Worm (Caenorhabditis elegans): ENCODE data around the gene npr-42.

Gene npr-42

ce11 chrII:4228112-4228770 is 47.8 kb upstream of the npr-42 start:
- 0 out of 2 replicates have a peak, but pooled peaks have one; percentile 25 for TF ChIP-seq aptf-3 (GFP tag; IDR thresholded peaks at IDR 0.05)
- no peak for TF ChIP-seq C17E4.6 (GFP tag; IDR thresholded peaks at IDR 0.05)
- TF ChIP-seq bed-2 (GFP tag; IDR thresholded peaks at IDR 0.05), result no peak
- TF ChIP-seq attf-6 (GFP tag; IDR thresholded peaks at IDR 0.05), result no peak
- no peak for TF ChIP-seq lin-35 (GFP tag; optimal IDR thresholded peaks at IDR 0.05)
- TF ChIP-seq cebp-1 (GFP tag; IDR thresholded peaks at IDR 0.05), result no peak
- TF ChIP-seq cebp-1 (tag; optimal IDR thresholded peaks at IDR 0.05), result peak; percentile 4
- peak; percentile 49; the same call in 1 of the 2 replicates for TF ChIP-seq hsf-1 (GFP tag; IDR thresholded peaks at IDR 0.05)
- no peak for TF ChIP-seq snpc-3.4 (tag; optimal IDR thresholded peaks at IDR 0.05)
- TF ChIP-seq him-1 (tag; optimal IDR thresholded peaks at IDR 0.05), result no peak
- 0 out of 2 replicates have a peak, but pooled peaks have one; percentile 30 for TF ChIP-seq F39B2.1 (GFP tag; IDR thresholded peaks at IDR 0.05)
- no peak for TF ChIP-seq B0019.2 (GFP tag; conservative IDR thresholded peaks at IDR 0.05)
- TF ChIP-seq B0035.1 (tag; optimal IDR thresholded peaks at IDR 0.05), result no peak
- peak; percentile 77 for TF ChIP-seq B0336.3 (GFP tag; IDR thresholded peaks at IDR 0.05)
- peak; percentile 21 for TF ChIP-seq tbp1 (GFP tag; optimal IDR thresholded peaks at IDR 0.05)
- TF ChIP-seq dox-1 (GFP tag; IDR thresholded peaks at IDR 0.05), result peak; percentile 4; the same call in 1 of the 2 replicates
- TF ChIP-seq ceh-79 (tag; optimal IDR thresholded peaks at IDR 0.05), result no peak
- TF ChIP-seq rpc-1 (optimal IDR thresholded peaks at IDR 0.05), result no peak
- no peak for TF ChIP-seq rpc-1 (tag; optimal IDR thresholded peaks at IDR 0.05)
- TF ChIP-seq chd-7 (tag; optimal IDR thresholded peaks at IDR 0.05), result peak; percentile 10
- no peak for TF ChIP-seq nhr-27 (tag; optimal IDR thresholded peaks at IDR 0.05)
- 0 out of 2 replicates have a peak, but pooled peaks have one; percentile 13 for TF ChIP-seq egrh-3 (GFP tag; IDR thresholded peaks at IDR 0.05)
- 0 out of 2 replicates have a peak, but pooled peaks have one; percentile 35 for TF ChIP-seq nfyb-1 (GFP tag; IDR thresholded peaks at IDR 0.05)
- no peak for TF ChIP-seq madf-3 (GFP tag; IDR thresholded peaks at IDR 0.05)
- no peak for TF ChIP-seq ZK185.1 (tag; optimal IDR thresholded peaks at IDR 0.05; ENCODE audit: poor library complexity, severe bottlenecking)
- peak; percentile 74 for TF ChIP-seq zfh-2 (GFP tag; conservative IDR thresholded peaks at IDR 0.05)
- no peak for TF ChIP-seq egl-44 (GFP tag; IDR thresholded peaks at IDR 0.05)
- peak; percentile 18 for TF ChIP-seq lin-54 (GFP tag; optimal IDR thresholded peaks at IDR 0.05)
- TF ChIP-seq madf-6 (GFP tag; IDR thresholded peaks at IDR 0.05), result peak; percentile 66
- peak; percentile 53 for TF ChIP-seq fkh-3 (tag; optimal IDR thresholded peaks at IDR 0.05)
- TF ChIP-seq mcd-1 (GFP tag; IDR thresholded peaks at IDR 0.05), result peak; percentile 38; the same call in 1 of the 2 replicates
- TF ChIP-seq F49E8.2 (tag; optimal IDR thresholded peaks at IDR 0.05; ENCODE audit: insufficient read depth), result peak; percentile 69
- TF ChIP-seq hmg-1.2 (GFP tag; IDR thresholded peaks at IDR 0.05), result 0 out of 2 replicates have a peak, but pooled peaks have one; percentile 24
- TF ChIP-seq ztf-18 (tag; optimal IDR thresholded peaks at IDR 0.05), result no peak
- TF ChIP-seq cebp-2 (GFP tag; IDR thresholded peaks at IDR 0.05), result peak; percentile 91
- peak; percentile 5 for TF ChIP-seq mxl-1 (tag; optimal IDR thresholded peaks at IDR 0.05)
- no peak for TF ChIP-seq ztf-26 (tag; optimal IDR thresholded peaks at IDR 0.05)
- no peak for TF ChIP-seq lin-40 (tag; optimal IDR thresholded peaks at IDR 0.05)
- TF ChIP-seq ceh-27 (GFP tag; optimal IDR thresholded peaks at IDR 0.05), result no peak
- peak; percentile 49 for TF ChIP-seq F33H1.4 (GFP tag; IDR thresholded peaks at IDR 0.05)
- peak; percentile 25 for TF ChIP-seq lsl-1 (GFP tag; optimal IDR thresholded peaks at IDR 0.05)

Data from whole organism, young adult.